Worm (Caenorhabditis elegans) whole organism, L3 larva: Measurements from ENCODE around the gene gpd-4.

Experiments used
- R02D3.7 ChIP-seq: fragments of 150-350 bp; optimal IDR thresholded peaks from 2 replicates; lab custom pipeline; 2014; ENCODE audit warnings: missing biosample characterization, missing genetic modification characterization
- ZK546.5 ChIP-seq: sonication (generic microtip); optimal IDR thresholded peaks from 2 replicates; lab custom pipeline; 2017; ENCODE audit warnings: missing biosample characterization, missing genetic modification characterization
- aly-2 ChIP-seq: fragments of 150-350 bp; optimal IDR thresholded peaks from 2 replicates; lab custom pipeline; 2014; ENCODE audit warnings: missing biosample characterization, missing genetic modification characterization
- ama-1 ChIP-seq: fragments of 150-350 bp; optimal IDR thresholded peaks from 2 replicates; lab custom pipeline; 2018
- ceh-16 ChIP-seq: sonication (generic microtip); optimal IDR thresholded peaks from 2 replicates; lab custom pipeline; 2017; ENCODE audit warnings: missing biosample characterization, missing genetic modification characterization
- ceh-28 ChIP-seq: fragments of 150-350 bp; optimal IDR thresholded peaks from 2 replicates; lab custom pipeline; 2014; ENCODE audit warnings: missing biosample characterization, missing genetic modification reagents, missing genetic modification characterization
- ceh-82 ChIP-seq: fragments of 150-350 bp; optimal IDR thresholded peaks from 2 replicates; lab custom pipeline; 2014; ENCODE audit warnings: missing biosample characterization, missing genetic modification characterization
- ceh-9 ChIP-seq: sonication (generic microtip); optimal IDR thresholded peaks from 2 replicates; lab custom pipeline; 2018; ENCODE audit warnings: missing biosample characterization, missing genetic modification characterization
- daf-12 ChIP-seq: fragments of 150-350 bp; optimal IDR thresholded peaks from 2 replicates; lab custom pipeline; 2014; ENCODE audit warnings: missing biosample characterization, missing genetic modification reagents, missing genetic modification characterization
- egl-27 ChIP-seq: sonication (generic microtip); optimal IDR thresholded peaks from 4 replicates; lab custom pipeline; 2017; ENCODE audit warnings: missing biosample characterization, missing genetic modification reagents, missing genetic modification characterization
- egl-5 ChIP-seq: fragments of 150-350 bp; optimal IDR thresholded peaks from 2 replicates; lab custom pipeline; 2017; ENCODE audit warnings: missing biosample characterization, missing genetic modification reagents, missing genetic modification characterization, inconsistent platforms
- elt-1 ChIP-seq: fragments of 150-350 bp; optimal IDR thresholded peaks from 2 replicates; lab custom pipeline; 2014; ENCODE audit warnings: missing biosample characterization, missing genetic modification characterization
- elt-2 ChIP-seq: sonication (generic microtip); optimal IDR thresholded peaks from 2 replicates; lab custom pipeline; 2016; ENCODE audit warnings: missing genetic modification reagents, mild to moderate bottlenecking, missing genetic modification characterization, missing compliant biosample characterization
- elt-3 ChIP-seq, 3 experiments: fragments of 150-350 bp in 1 of 3; sonication (generic microtip) in 2 of 3; optimal IDR thresholded peaks; 2 replicates in 2 of 3; 4 replicates in 1 of 3; lab custom pipeline; 2014 to 2017; ENCODE audit warnings: missing biosample characterization in 3 of 3, missing genetic modification characterization in 3 of 3
- eor-1 ChIP-seq, 2 experiments: fragments of 150-350 bp; optimal IDR thresholded peaks; 2 replicates each; lab custom pipeline; 2014 to 2018; ENCODE audit warnings: missing biosample characterization in 2 of 2, missing genetic modification characterization in 2 of 2
- fkh-10 ChIP-seq: sonication (generic microtip); optimal IDR thresholded peaks from 2 replicates; lab custom pipeline; 2017; ENCODE audit warnings: missing biosample characterization, missing genetic modification reagents, missing genetic modification characterization
- fkh-2 ChIP-seq: fragments of 150-350 bp; optimal IDR thresholded peaks from 2 replicates; lab custom pipeline; 2014; ENCODE audit warnings: missing biosample characterization, missing genetic modification reagents, missing genetic modification characterization
- fos-1 ChIP-seq: fragments of 150-350 bp; optimal IDR thresholded peaks from 2 replicates; lab custom pipeline; 2014; ENCODE audit warnings: missing biosample characterization, missing genetic modification characterization
- hmg-11 ChIP-seq: sonication (generic microtip); optimal IDR thresholded peaks from 2 replicates; lab custom pipeline; 2016; ENCODE audit warnings: missing genetic modification characterization, missing compliant biosample characterization
- jun-1 ChIP-seq: fragments of 150-350 bp; optimal IDR thresholded peaks from 2 replicates; lab custom pipeline; 2014; ENCODE audit warnings: missing biosample characterization, missing genetic modification reagents, missing genetic modification characterization
- lin-15B ChIP-seq: fragments of 150-350 bp; optimal IDR thresholded peaks from 2 replicates; lab custom pipeline; 2014; ENCODE audit warnings: missing biosample characterization, missing genetic modification characterization
- lin-39 ChIP-seq: fragments of 150-350 bp; optimal IDR thresholded peaks from 2 replicates; lab custom pipeline; 2018; ENCODE audit warnings: missing biosample characterization, missing genetic modification reagents, missing genetic modification characterization
- lsy-12 ChIP-seq: sonication (generic microtip); optimal IDR thresholded peaks from 2 replicates; lab custom pipeline; 2016; ENCODE audit warnings: mild to moderate bottlenecking, missing genetic modification characterization, missing compliant biosample characterization
- mdl-1 ChIP-seq: fragments of 150-350 bp; optimal IDR thresholded peaks from 2 replicates; lab custom pipeline; 2014; ENCODE audit warnings: missing biosample characterization, missing genetic modification characterization
- mml-1 ChIP-seq: fragments of 150-350 bp; sonication (generic microtip); optimal IDR thresholded peaks from 3 replicates; lab custom pipeline; 2014; ENCODE audit warnings: missing biosample characterization, missing genetic modification characterization
- nfya-1 ChIP-seq: sonication (generic microtip); optimal IDR thresholded peaks from 2 replicates; lab custom pipeline; 2017; ENCODE audit warnings: missing genetic modification characterization, mild to moderate bottlenecking, missing compliant biosample characterization, antibody characterized with exemption, moderate library complexity; ENCODE audit not compliant: insufficient read depth
- nhr-11 ChIP-seq: fragments of 150-350 bp; optimal IDR thresholded peaks from 2 replicates; lab custom pipeline; 2014; ENCODE audit warnings: missing biosample characterization, missing genetic modification characterization
- nhr-12 ChIP-seq: fragments of 150-350 bp; optimal IDR thresholded peaks from 2 replicates; lab custom pipeline; 2014; ENCODE audit warnings: missing biosample characterization, missing genetic modification characterization
- nhr-23 ChIP-seq: fragments of 150-350 bp; optimal IDR thresholded peaks from 2 replicates; lab custom pipeline; 2014; ENCODE audit warnings: missing biosample characterization, missing genetic modification reagents, missing genetic modification characterization
- nhr-237 ChIP-seq: fragments of 150-350 bp; optimal IDR thresholded peaks from 2 replicates; lab custom pipeline; 2014; ENCODE audit warnings: missing biosample characterization, missing genetic modification characterization
- nhr-25 ChIP-seq: sonication (generic microtip); optimal IDR thresholded peaks from 2 replicates; lab custom pipeline; 2017; ENCODE audit warnings: missing biosample characterization, missing genetic modification characterization
- nhr-28 ChIP-seq: fragments of 150-350 bp; optimal IDR thresholded peaks from 2 replicates; lab custom pipeline; 2014; ENCODE audit warnings: missing biosample characterization, missing genetic modification characterization
- nhr-43 ChIP-seq: sonication (generic microtip); optimal IDR thresholded peaks from 2 replicates; lab custom pipeline; 2016; ENCODE audit warnings: mild to moderate bottlenecking, missing genetic modification characterization, missing compliant biosample characterization; ENCODE audit not compliant: poor library complexity, severe bottlenecking
- nhr-67 ChIP-seq: fragments of 150-350 bp; optimal IDR thresholded peaks from 2 replicates; lab custom pipeline; 2014; ENCODE audit warnings: missing biosample characterization, missing genetic modification characterization
- nhr-76 ChIP-seq: fragments of 150-350 bp; sonication (generic microtip); optimal IDR thresholded peaks from 5 replicates; lab custom pipeline; 2014; ENCODE audit warnings: missing biosample characterization, missing genetic modification characterization
- nhr-77 ChIP-seq: fragments of 150-350 bp; optimal IDR thresholded peaks from 2 replicates; lab custom pipeline; 2014; ENCODE audit warnings: missing biosample characterization, missing genetic modification characterization
- pha-4 ChIP-seq: fragments of 150-350 bp; optimal IDR thresholded peaks from 2 replicates; lab custom pipeline; 2014; ENCODE audit warnings: missing biosample characterization, missing genetic modification reagents, missing genetic modification characterization
- pqm-1 ChIP-seq: fragments of 150-350 bp; optimal IDR thresholded peaks from 2 replicates; lab custom pipeline; 2017; ENCODE audit warnings: missing biosample characterization, missing genetic modification characterization, inconsistent platforms
- sea-2 ChIP-seq: fragments of 150-350 bp; sonication (generic microtip); optimal IDR thresholded peaks from 4 replicates; lab custom pipeline; 2014; ENCODE audit warnings: missing biosample characterization, missing genetic modification reagents, missing genetic modification characterization
- skn-1 ChIP-seq: fragments of 150-350 bp; optimal IDR thresholded peaks from 2 replicates; lab custom pipeline; 2014; ENCODE audit warnings: missing biosample characterization, missing genetic modification characterization
- snpc-4 ChIP-seq: fragments of 150-350 bp; optimal IDR thresholded peaks from 2 replicates; lab custom pipeline; 2014; ENCODE audit warnings: missing biosample characterization, missing genetic modification characterization
- tbx-2 ChIP-seq: sonication (generic microtip); optimal IDR thresholded peaks from 2 replicates; lab custom pipeline; 2016; ENCODE audit warnings: mild to moderate bottlenecking, missing genetic modification characterization, missing compliant biosample characterization
- unc-39 ChIP-seq: sonication (generic microtip); optimal IDR thresholded peaks from 4 replicates; lab custom pipeline; 2017; ENCODE audit warnings: missing biosample characterization, missing genetic modification characterization
- unc-62 ChIP-seq: fragments of 150-350 bp; sonication (generic microtip); optimal IDR thresholded peaks from 4 replicates; lab custom pipeline; 2014; ENCODE audit warnings: missing biosample characterization, missing genetic modification reagents, missing genetic modification characterization
- zag-1 ChIP-seq: fragments of 150-350 bp; optimal IDR thresholded peaks from 2 replicates; lab custom pipeline; 2014; ENCODE audit warnings: missing biosample characterization, missing genetic modification characterization
- ztf-11 ChIP-seq: fragments of 150-350 bp; optimal IDR thresholded peaks from 2 replicates; lab custom pipeline; 2014; ENCODE audit warnings: missing biosample characterization, missing genetic modification characterization
- ztf-4 ChIP-seq: fragments of 150-350 bp; optimal IDR thresholded peaks from 2 replicates; lab custom pipeline; 2014; ENCODE audit warnings: missing biosample characterization, missing genetic modification characterization

Gene gpd-4

DNA sequence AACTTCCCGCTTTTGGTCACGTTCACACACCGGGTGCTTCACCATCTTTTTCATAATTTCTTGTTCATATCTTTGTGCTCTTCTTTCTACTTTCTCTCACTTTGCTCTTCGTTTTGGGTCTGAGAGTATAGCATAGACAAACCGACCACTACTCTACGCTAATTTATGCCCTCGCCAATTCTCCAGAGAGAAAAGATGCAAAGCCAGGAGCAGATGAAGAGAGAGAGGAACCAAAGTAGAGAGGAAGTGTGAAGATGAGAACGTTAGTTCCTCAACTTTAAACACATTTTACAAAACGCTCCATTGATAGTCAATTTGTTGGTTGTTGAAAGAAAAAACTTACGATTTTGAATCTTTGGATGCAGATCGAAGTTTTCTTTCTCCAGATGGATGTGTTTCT lies 3.3 kb upstream of the gpd-4 start:
- TF ChIP-seq lin-39 (tag; lab: Kevin White, UChicago) (no peak), zag-1 (no peak), tbx-2 (tag; lab: Kevin White, UChicago) (no peak), sea-2 (GFP tag; lab: Kevin White, UChicago) (no peak), daf-12 (no peak), nhr-77 (tag; lab: Kevin White, UChicago) (no peak), fkh-2 (tag; lab: Kevin White, UChicago) (no peak), lsy-12 (tag; lab: Kevin White, UChicago) (no peak), eor-1 (tag; optimal IDR thresholded peaks at IDR 0.05; lab: Kevin White, UChicago) (no peak), pha-4 (no peak)

DNA sequence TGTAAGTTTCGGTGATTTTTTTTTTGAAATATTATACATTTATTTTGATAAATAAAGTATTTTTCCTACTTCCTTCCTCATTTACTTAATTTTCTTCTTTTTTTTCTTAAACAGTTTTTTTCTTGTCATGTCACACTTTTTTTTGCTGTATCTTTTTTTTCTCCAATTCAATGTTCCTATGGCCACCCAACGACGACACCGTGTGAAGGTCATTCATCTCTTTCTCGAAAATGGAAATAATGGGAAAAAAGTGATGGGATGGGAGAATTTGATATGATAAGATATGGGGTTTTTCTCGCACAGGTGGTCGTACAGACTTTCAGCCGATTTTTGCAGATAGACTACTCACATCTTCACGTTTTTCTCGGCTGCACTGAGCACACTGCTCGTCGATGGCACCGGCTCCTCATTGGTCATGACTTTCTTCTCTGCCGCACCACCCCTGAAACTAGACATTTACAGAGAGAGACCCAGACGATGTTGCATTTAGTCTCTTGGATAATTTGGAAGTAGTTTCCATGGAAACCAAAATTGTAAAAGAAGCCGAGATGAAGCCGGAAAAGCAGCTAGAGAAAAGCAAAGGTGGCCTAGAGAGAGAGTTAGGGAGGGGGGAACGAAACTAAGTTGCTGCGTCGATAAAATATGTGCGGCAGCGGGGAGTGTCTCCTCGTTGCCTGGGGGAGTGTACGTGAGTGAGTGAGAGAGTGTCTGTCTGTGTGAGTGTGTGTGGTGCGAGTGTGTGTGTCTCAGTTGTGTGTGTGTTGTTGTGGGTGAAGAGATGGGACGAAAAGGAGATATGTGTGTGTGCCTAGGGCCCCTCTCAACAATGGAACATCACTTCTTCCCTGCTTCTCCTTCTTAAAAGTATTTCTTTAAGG lies 1.9 kb upstream of the gpd-4 start, which contains the start of gene daf-19:
Gene daf-19 (minus strand): TSS at position 442 of the 878 bp plus-strand sequence.
- peak; percentile 19 for TF ChIP-seq lsy-12 (tag; lab: Kevin White, UChicago)
- peak; percentile 55 for TF ChIP-seq lin-15B
- no peak for TF ChIP-seq unc-62 (GFP tag; lab: Kevin White, UChicago)
- TF ChIP-seq ceh-82 (tag; lab: Kevin White, UChicago), result no peak
- no peak for TF ChIP-seq mdl-1 (tag; lab: Kevin White, UChicago)
- peak; percentile 46 for TF ChIP-seq tbx-2 (tag; lab: Kevin White, UChicago)
- no peak for TF ChIP-seq aly-2
- no peak for TF ChIP-seq mml-1
- peak; percentile 7 for TF ChIP-seq nhr-25
- TF ChIP-seq ceh-9 (tag; lab: Kevin White, UChicago), result no peak
- TF ChIP-seq snpc-4 (tag; lab: Kevin White, UChicago), result no peak
- no peak for TF ChIP-seq unc-39 (tag; lab: Kevin White, UChicago)
- no peak for TF ChIP-seq ceh-28 (tag; lab: Kevin White, UChicago)
- no peak for TF ChIP-seq fos-1 (tag; lab: Kevin White, UChicago)
- peak; percentile 43 for TF ChIP-seq lin-39 (tag; lab: Kevin White, UChicago)
- TF ChIP-seq nhr-28 (tag; lab: Kevin White, UChicago), result no peak
- no peak for TF ChIP-seq zag-1
- peak; percentile 26 for TF ChIP-seq nhr-23 (tag; lab: Kevin White, UChicago)
- TF ChIP-seq pha-4, result peak; percentile 70
- no peak for TF ChIP-seq daf-12
- no peak for TF ChIP-seq fkh-2 (tag; lab: Kevin White, UChicago)
- no peak for TF ChIP-seq egl-27 (tag; lab: Kevin White, UChicago)
- no peak for TF ChIP-seq skn-1 (tag; lab: Kevin White, UChicago)
- peak; percentile 4 for TF ChIP-seq pqm-1 (tag; lab: Kevin White, UChicago)
- TF ChIP-seq nhr-12 (tag; lab: Kevin White, UChicago), result no peak
- TF ChIP-seq nhr-67, result no peak
- TF ChIP-seq ZK546.5 (tag; lab: Kevin White, UChicago), result no peak
- TF ChIP-seq sea-2 (GFP tag; lab: Kevin White, UChicago), result no peak
- TF ChIP-seq jun-1 (tag; lab: Kevin White, UChicago), result no peak
- TF ChIP-seq ceh-16 (tag; lab: Kevin White, UChicago), result no peak
- TF ChIP-seq hmg-11 (tag; lab: Kevin White, UChicago), result peak; percentile 96
- TF ChIP-seq fkh-10 (GFP tag; lab: Kevin White, UChicago), result peak; percentile 4
- TF ChIP-seq elt-1 (tag; lab: Kevin White, UChicago), result no peak
- no peak for TF ChIP-seq eor-1 (tag; optimal IDR thresholded peaks at IDR 0.05; lab: Kevin White, UChicago)
- TF ChIP-seq ztf-4 (tag; lab: Kevin White, UChicago), result no peak
- no peak for TF ChIP-seq elt-3 (tag; optimal IDR thresholded peaks at IDR 0.05; lab: Kevin White, UChicago)
- TF ChIP-seq nhr-43 (tag; lab: Kevin White, UChicago), result no peak
- TF ChIP-seq egl-5 (tag; lab: Kevin White, UChicago), result peak; percentile 20
- TF ChIP-seq nfya-1 (tag; lab: Kevin White, UChicago), result peak; percentile 76
- TF ChIP-seq ztf-11, result no peak
- peak; percentile 47 for TF ChIP-seq elt-2 (tag; lab: Kevin White, UChicago)
- TF ChIP-seq nhr-11 (tag; lab: Kevin White, UChicago), result peak; percentile 95
- TF ChIP-seq nhr-77 (tag; lab: Kevin White, UChicago), result no peak
- no peak for TF ChIP-seq R02D3.7 (tag; lab: Kevin White, UChicago)
- peak; percentile 38 for TF ChIP-seq ama-1 (lab: Kevin White, UChicago)
- TF ChIP-seq nhr-237, result no peak
- no peak for TF ChIP-seq nhr-76 (tag; lab: Kevin White, UChicago)
